Worm (Caenorhabditis elegans) whole organism, L2 larva: Measurements from ENCODE around the gene Y53G8AM.7.

Source experiments
- C34F6.9 ChIP-seq: fragments of 150-350 bp; optimal IDR thresholded peaks from 2 replicates; lab custom pipeline; 2014; ENCODE audit warnings: missing biosample characterization, missing genetic modification characterization
- F13H6.1 ChIP-seq: sonication (generic microtip); optimal IDR thresholded peaks from 2 replicates; lab custom pipeline; 2016; ENCODE audit warnings: missing genetic modification characterization, missing compliant biosample characterization
- R02D3.7 ChIP-seq: fragments of 150-350 bp; optimal IDR thresholded peaks from 2 replicates; lab custom pipeline; 2014; ENCODE audit warnings: missing biosample characterization, missing genetic modification characterization
- Y55F3AM.14 ChIP-seq: fragments of 200-800 bp; sonication (Bioruptor generic); optimal IDR thresholded peaks from 2 replicates; lab custom pipeline; 2018; ENCODE audit warnings: mild to moderate bottlenecking, missing genetic modification characterization, missing compliant biosample characterization
- alr-1 ChIP-seq: fragments of 150-350 bp; optimal IDR thresholded peaks from 2 replicates; lab custom pipeline; 2014; ENCODE audit warnings: missing biosample characterization, missing genetic modification characterization
- ama-1 ChIP-seq: fragments of 150-350 bp; optimal IDR thresholded peaks from 2 replicates; lab custom pipeline; 2018; ENCODE audit warnings: inconsistent platforms
- blmp-1 ChIP-seq: sonication (generic microtip); optimal IDR thresholded peaks from 2 replicates; lab custom pipeline; 2017; ENCODE audit warnings: missing genetic modification characterization, mild to moderate bottlenecking, missing compliant biosample characterization, antibody characterized with exemption, moderate library complexity; ENCODE audit not compliant: insufficient read depth
- ceh-16 ChIP-seq: fragments of 150-350 bp; optimal IDR thresholded peaks from 2 replicates; lab custom pipeline; 2014; ENCODE audit warnings: missing biosample characterization, missing genetic modification characterization
- ceh-82 ChIP-seq: fragments of 150-350 bp; optimal IDR thresholded peaks from 2 replicates; lab custom pipeline; 2014; ENCODE audit warnings: missing biosample characterization, missing genetic modification characterization
- crh-2 ChIP-seq: sonication (generic microtip); optimal IDR thresholded peaks from 2 replicates; lab custom pipeline; 2017; ENCODE audit warnings: missing biosample characterization, missing genetic modification characterization
- dmd-4 ChIP-seq: sonication (generic microtip); optimal IDR thresholded peaks from 2 replicates; lab custom pipeline; 2017; ENCODE audit warnings: missing biosample characterization, missing genetic modification characterization
- egl-27 ChIP-seq: sonication (generic microtip); optimal IDR thresholded peaks from 3 replicates; lab custom pipeline; 2017; ENCODE audit warnings: missing biosample characterization, missing genetic modification reagents, missing genetic modification characterization
- elt-1 ChIP-seq: fragments of 150-350 bp; optimal IDR thresholded peaks from 2 replicates; lab custom pipeline; 2014; ENCODE audit warnings: missing biosample characterization, missing genetic modification characterization
- elt-3 ChIP-seq: sonication (generic microtip); optimal IDR thresholded peaks from 2 replicates; lab custom pipeline; 2017; ENCODE audit warnings: missing biosample characterization, missing genetic modification characterization
- fos-1 ChIP-seq: fragments of 150-350 bp; optimal IDR thresholded peaks from 2 replicates; lab custom pipeline; 2014; ENCODE audit warnings: missing biosample characterization, missing genetic modification characterization
- gmeb-1 ChIP-seq: fragments of 150-350 bp; optimal IDR thresholded peaks from 2 replicates; lab custom pipeline; 2014; ENCODE audit warnings: missing biosample characterization, missing genetic modification characterization
- lin-13 ChIP-seq: fragments of 150-350 bp; optimal IDR thresholded peaks from 2 replicates; lab custom pipeline; 2014; ENCODE audit warnings: missing biosample characterization, missing genetic modification reagents, missing genetic modification characterization
- lin-39 ChIP-seq: fragments of 150-350 bp; optimal IDR thresholded peaks from 2 replicates; lab custom pipeline; 2014; ENCODE audit warnings: missing biosample characterization, missing genetic modification reagents, missing genetic modification characterization
- lsy-2 ChIP-seq, 2 experiments: fragments of 150-350 bp in 1 of 2; sonication (generic microtip) in 1 of 2; optimal IDR thresholded peaks; 2 replicates each; lab custom pipeline; 2014 to 2017; ENCODE audit warnings: missing biosample characterization in 2 of 2, missing genetic modification characterization in 2 of 2
- mab-5 ChIP-seq: fragments of 150-350 bp; optimal IDR thresholded peaks from 2 replicates; lab custom pipeline; 2014; ENCODE audit warnings: missing biosample characterization, missing genetic modification characterization
- mdl-1 ChIP-seq, 2 experiments: fragments of 150-350 bp in 1 of 2; sonication (generic microtip) in 1 of 2; optimal IDR thresholded peaks; 2 replicates each; lab custom pipeline; 2017; ENCODE audit warnings: missing biosample characterization in 2 of 2, missing genetic modification characterization in 2 of 2
- nhr-11 ChIP-seq: fragments of 150-350 bp; optimal IDR thresholded peaks from 2 replicates; lab custom pipeline; 2014; ENCODE audit warnings: missing biosample characterization, missing genetic modification characterization
- nhr-129 ChIP-seq: fragments of 150-350 bp; optimal IDR thresholded peaks from 2 replicates; lab custom pipeline; 2014; ENCODE audit warnings: missing biosample characterization, missing genetic modification characterization
- nhr-21 ChIP-seq: fragments of 150-350 bp; optimal IDR thresholded peaks from 2 replicates; lab custom pipeline; 2014; ENCODE audit warnings: missing biosample characterization, missing genetic modification characterization
- nhr-23 ChIP-seq: fragments of 150-350 bp; optimal IDR thresholded peaks from 2 replicates; lab custom pipeline; 2014; ENCODE audit warnings: missing biosample characterization, missing genetic modification reagents, missing genetic modification characterization
- nhr-25 ChIP-seq: fragments of 150-350 bp; sonication (generic microtip); optimal IDR thresholded peaks from 3 replicates; lab custom pipeline; 2014; ENCODE audit warnings: missing biosample characterization, missing genetic modification characterization
- nhr-6 ChIP-seq: fragments of 150-350 bp; optimal IDR thresholded peaks from 2 replicates; lab custom pipeline; 2014; ENCODE audit warnings: missing biosample characterization, missing genetic modification characterization
- nhr-77 ChIP-seq: fragments of 150-350 bp; optimal IDR thresholded peaks from 2 replicates; lab custom pipeline; 2014; ENCODE audit warnings: missing biosample characterization, missing genetic modification characterization
- peb-1 ChIP-seq: fragments of 150-350 bp; optimal IDR thresholded peaks from 2 replicates; lab custom pipeline; 2014; ENCODE audit warnings: missing biosample characterization, missing genetic modification characterization
- sem-4 ChIP-seq: fragments of 150-350 bp; optimal IDR thresholded peaks from 2 replicates; lab custom pipeline; 2014; ENCODE audit warnings: missing biosample characterization, missing genetic modification reagents, missing genetic modification characterization
- skn-1 ChIP-seq: sonication (generic microtip); optimal IDR thresholded peaks from 2 replicates; lab custom pipeline; 2017; ENCODE audit warnings: missing biosample characterization, missing genetic modification characterization
- sma-3 ChIP-seq: sonication (generic microtip); optimal IDR thresholded peaks from 2 replicates; lab custom pipeline; 2016; ENCODE audit warnings: missing genetic modification reagents, missing genetic modification characterization, missing compliant biosample characterization
- sma-9 ChIP-seq, 2 experiments: fragments of 150-350 bp in 1 of 2; sonication (generic microtip) in 1 of 2; optimal IDR thresholded peaks; 2 replicates each; lab custom pipeline; 2014 to 2016; ENCODE audit warnings: missing genetic modification characterization in 2 of 2, mild to moderate bottlenecking in 1 of 2, missing biosample characterization in 1 of 2, missing compliant biosample characterization in 1 of 2, missing genetic modification reagents in 1 of 2, moderate library complexity in 1 of 2
- unc-55 ChIP-seq: fragments of 150-350 bp; sonication (generic microtip); optimal IDR thresholded peaks from 3 replicates; lab custom pipeline; 2014; ENCODE audit warnings: missing biosample characterization, missing genetic modification reagents, missing genetic modification characterization
- unc-62 ChIP-seq: fragments of 150-350 bp; optimal IDR thresholded peaks from 2 replicates; lab custom pipeline; 2014; ENCODE audit warnings: missing biosample characterization, missing genetic modification reagents, missing genetic modification characterization
- ztf-11 ChIP-seq: sonication (generic microtip); optimal IDR thresholded peaks from 2 replicates; lab custom pipeline; 2017; ENCODE audit warnings: missing biosample characterization, missing genetic modification characterization
- ztf-4 ChIP-seq: fragments of 150-350 bp; optimal IDR thresholded peaks from 2 replicates; lab custom pipeline; 2014; ENCODE audit warnings: missing biosample characterization, missing genetic modification characterization

The Y53G8AM.7 gene

DNA sequence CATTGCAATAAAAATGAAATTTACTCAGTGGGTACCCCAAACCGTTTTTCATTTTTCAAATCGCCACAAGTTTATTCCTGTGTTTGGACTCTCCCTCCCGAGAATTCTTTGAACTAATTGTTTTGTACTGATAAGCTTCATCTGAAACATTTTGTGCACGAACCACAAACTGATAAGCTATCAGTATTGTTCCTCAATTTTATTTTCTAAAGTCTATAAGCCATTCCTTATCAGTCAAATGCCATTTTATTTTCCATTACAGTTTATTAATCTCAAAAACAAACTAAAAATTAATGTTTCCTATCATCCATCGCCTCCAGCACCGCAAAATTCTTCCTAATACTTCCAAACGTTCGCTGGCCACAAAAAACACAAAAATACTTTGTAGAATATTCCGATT lies 12.8 kb downstream of the Y53G8AM.7 start:
- TF ChIP-seq sma-9 (GFP tag; optimal IDR thresholded peaks at IDR 0.05; lab: Kevin White, UChicago) (peak; percentile 63), sma-9 (tag; optimal IDR thresholded peaks at IDR 0.05; lab: Kevin White, UChicago) (no peak), ztf-4 (tag; lab: Kevin White, UChicago) (no peak), gmeb-1 (peak; percentile 1), F13H6.1 (tag; lab: Kevin White, UChicago) (no peak), fos-1 (tag; lab: Kevin White, UChicago) (peak; percentile 90), Y55F3AM.14 (no peak), C34F6.9 (tag; lab: Kevin White, UChicago) (no peak), egl-27 (tag; lab: Kevin White, UChicago) (peak; percentile 37), unc-55 (GFP tag; lab: Kevin White, UChicago) (no peak), unc-62 (GFP tag; lab: Kevin White, UChicago) (no peak), mab-5 (tag; lab: Kevin White, UChicago) (no peak)

DNA sequence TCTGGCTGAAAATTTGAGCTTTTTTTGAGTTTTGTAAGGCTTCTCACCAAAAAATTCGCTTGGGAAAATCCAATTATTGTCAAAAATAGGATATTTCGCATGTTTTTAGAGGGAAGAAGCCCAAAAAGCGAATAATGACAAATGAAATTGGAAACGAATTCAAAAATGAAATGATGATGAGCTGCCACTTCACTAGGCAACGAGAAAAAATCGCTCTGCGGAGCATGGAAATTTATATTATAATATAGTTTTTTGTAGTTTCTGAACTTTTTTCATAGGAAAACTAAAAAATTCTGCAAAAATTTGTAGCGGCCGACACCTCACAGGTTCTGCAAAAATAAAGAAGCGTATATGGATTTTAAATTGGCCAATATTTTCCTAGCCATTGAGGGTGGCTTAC lies 13.5 kb downstream of the Y53G8AM.7 start, which contains the start of gene Y53G8AL.3:
Gene Y53G8AL.3 (minus strand): TSS at position 101 of the 400 bp plus-strand sequence.
- TF ChIP-seq ceh-16 (tag; lab: Kevin White, UChicago): no peak
- TF ChIP-seq alr-1 (tag; lab: Kevin White, UChicago): no peak
- no peak for TF ChIP-seq mdl-1 (tag; optimal IDR thresholded peaks at IDR 0.05; lab: Kevin White, UChicago)
- TF ChIP-seq lin-39: no peak
- no peak for TF ChIP-seq ceh-82 (tag; lab: Kevin White, UChicago)
- no peak for TF ChIP-seq ztf-4 (tag; lab: Kevin White, UChicago)
- TF ChIP-seq nhr-11 (tag; lab: Kevin White, UChicago): no peak
- TF ChIP-seq skn-1 (tag; lab: Kevin White, UChicago): no peak
- no peak for TF ChIP-seq ztf-11
- no peak for TF ChIP-seq ama-1 (lab: Kevin White, UChicago)
- TF ChIP-seq blmp-1 (tag; lab: Kevin White, UChicago): no peak
- no peak for TF ChIP-seq nhr-21 (tag; lab: Kevin White, UChicago)
- TF ChIP-seq elt-1 (tag; lab: Kevin White, UChicago): no peak
- no peak for TF ChIP-seq nhr-23 (tag; lab: Kevin White, UChicago)
- no peak for TF ChIP-seq nhr-6
- TF ChIP-seq sem-4 (tag; lab: Kevin White, UChicago): no peak
- TF ChIP-seq Y55F3AM.14: no peak
- no peak for TF ChIP-seq lsy-2 (tag; optimal IDR thresholded peaks at IDR 0.05; lab: Kevin White, UChicago)
- no peak for TF ChIP-seq egl-27 (tag; lab: Kevin White, UChicago)
- no peak for TF ChIP-seq nhr-77 (tag; lab: Kevin White, UChicago)

DNA sequence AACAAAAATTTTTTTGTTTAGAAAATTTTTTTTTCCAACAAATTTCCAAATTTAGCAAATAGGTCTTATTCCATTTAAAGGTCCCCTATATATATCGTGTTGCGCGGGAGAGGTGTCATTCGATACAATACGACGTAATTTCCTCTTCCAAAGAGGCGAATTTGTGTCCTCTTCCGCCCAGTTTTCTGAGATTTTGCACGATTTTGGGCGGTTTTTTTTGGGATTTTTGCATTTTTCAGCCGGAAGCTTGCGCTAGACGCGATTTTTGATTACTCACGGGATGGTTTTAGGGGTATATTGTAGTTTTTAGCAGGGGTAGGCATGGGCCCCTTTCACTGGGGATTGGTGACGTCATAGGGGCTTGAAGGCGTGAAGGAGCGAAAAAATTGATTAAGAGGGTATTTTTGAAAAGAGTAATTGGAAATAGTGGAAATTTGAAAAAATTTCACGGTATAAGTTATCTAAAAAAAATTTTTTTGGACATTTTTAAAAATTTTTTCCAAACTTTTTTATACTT lies 15.8 kb downstream of the Y53G8AM.7 start, which contains the start of gene Y53G8AL.4:
Gene Y53G8AL.4 (minus strand): TSS at position 51 of the 517 bp plus-strand sequence.
- no peak for TF ChIP-seq elt-3 (tag; lab: Kevin White, UChicago)
- no peak for TF ChIP-seq nhr-25 (tag; lab: Kevin White, UChicago)
- no peak for TF ChIP-seq elt-1 (tag; lab: Kevin White, UChicago)
- TF ChIP-seq mdl-1 (tag; optimal IDR thresholded peaks at IDR 0.05; lab: Kevin White, UChicago): no peak

DNA sequence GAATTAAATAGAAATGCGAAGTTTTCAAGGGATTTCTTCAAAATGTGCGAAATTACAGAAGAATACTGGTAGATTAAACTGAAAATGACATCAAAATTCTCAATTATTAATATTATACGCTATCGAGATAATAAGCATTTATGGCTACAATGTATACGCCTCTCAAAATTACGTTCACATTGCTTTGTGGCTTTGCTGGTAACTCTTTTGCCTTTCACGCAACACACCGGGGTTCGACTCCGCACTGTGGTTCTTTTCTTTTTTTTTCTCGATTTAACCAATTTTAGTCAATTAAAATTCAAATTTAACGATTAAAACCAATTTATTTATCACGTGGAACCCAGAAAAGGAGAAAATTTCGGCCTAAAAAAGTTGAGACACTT lies 17.5 kb downstream of the Y53G8AM.7 start:
- TF ChIP-seq nhr-129 (tag; lab: Kevin White, UChicago) (no peak), unc-55 (GFP tag; lab: Kevin White, UChicago) (peak; percentile 7), sma-3 (GFP tag; lab: Kevin White, UChicago) (peak; percentile 16), Y55F3AM.14 (peak; percentile 30)

DNA sequence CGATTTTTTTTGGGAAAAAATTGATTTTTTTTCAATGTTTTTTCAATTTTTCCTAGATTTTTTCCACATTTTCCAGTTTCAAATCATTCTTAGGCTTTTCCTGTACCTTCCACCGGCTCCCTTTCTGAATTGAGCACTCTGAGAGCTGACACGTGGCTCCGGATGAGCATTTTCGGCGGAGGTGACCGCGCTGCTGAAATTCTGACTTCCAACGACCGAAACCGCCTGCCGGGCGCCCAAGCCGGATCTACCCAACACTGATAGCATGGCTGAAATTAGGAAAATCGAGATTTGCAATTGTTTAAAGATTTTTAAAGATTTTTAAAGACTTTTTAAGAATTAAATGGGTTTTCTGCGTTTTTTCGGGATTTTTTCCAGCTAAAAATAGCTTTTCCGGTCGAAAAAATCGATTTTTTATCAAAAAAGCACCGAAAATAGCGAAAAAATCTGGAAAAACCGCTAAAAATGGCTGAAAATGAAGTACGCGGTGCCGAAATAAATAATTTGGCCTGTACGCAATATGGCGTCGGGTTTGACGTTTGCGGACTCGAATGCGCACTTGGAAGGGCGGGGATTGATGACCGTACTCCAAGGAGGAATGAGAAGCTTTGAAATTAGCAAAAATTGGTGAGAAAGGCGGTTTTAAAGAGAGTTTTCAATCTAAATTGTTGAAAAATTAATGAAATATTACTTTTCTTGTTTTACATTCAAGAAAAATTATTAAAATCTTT lies 18.0 kb downstream of the Y53G8AM.7 start, which contains the start of gene nduf-9:
Gene nduf-9 (minus strand): TSS at position 269 of the 731 bp plus-strand sequence.
- no peak for TF ChIP-seq nhr-23 (tag; lab: Kevin White, UChicago)
- no peak for TF ChIP-seq crh-2 (tag; lab: Kevin White, UChicago)
- no peak for TF ChIP-seq fos-1 (tag; lab: Kevin White, UChicago)
- no peak for TF ChIP-seq elt-3 (tag; lab: Kevin White, UChicago)
- TF ChIP-seq R02D3.7 (tag; lab: Kevin White, UChicago): no peak
- TF ChIP-seq egl-27 (tag; lab: Kevin White, UChicago): no peak
- TF ChIP-seq lin-39: no peak
- no peak for TF ChIP-seq ama-1 (lab: Kevin White, UChicago)
- TF ChIP-seq lsy-2 (tag; optimal IDR thresholded peaks at IDR 0.05; lab: Kevin White, UChicago): peak; percentile 84 to 96
- peak; percentile 40 for TF ChIP-seq lin-13 (GFP tag; lab: Kevin White, UChicago)
- TF ChIP-seq nhr-21 (tag; lab: Kevin White, UChicago): no peak
- peak; percentile 55 for TF ChIP-seq C34F6.9 (tag; lab: Kevin White, UChicago)
- peak; percentile 13 for TF ChIP-seq unc-55 (GFP tag; lab: Kevin White, UChicago)
- no peak for TF ChIP-seq dmd-4 (tag; lab: Kevin White, UChicago)
- no peak for TF ChIP-seq peb-1 (tag; lab: Kevin White, UChicago)
- no peak for TF ChIP-seq mdl-1 (tag; optimal IDR thresholded peaks at IDR 0.05; lab: Kevin White, UChicago)
- TF ChIP-seq ceh-16 (tag; lab: Kevin White, UChicago): no peak
- TF ChIP-seq gmeb-1: peak; percentile 16
- peak; percentile 30 for TF ChIP-seq nhr-129 (tag; lab: Kevin White, UChicago)
